Fruit fly (Drosophila melanogaster): Measurements from ENCODE around the gene CG9536.

Gene CG9536

dm6 chr2L:6508666-6509065 is 31.9 kb upstream of the CG9536 start (continued):
- TF ChIP-seq CG6654 (GFP tag; optimal IDR thresholded peaks at IDR 0.05), result no peak
- peak; percentile 45 for TF ChIP-seq CG4424 (GFP tag; optimal IDR thresholded peaks at IDR 0.05)
- no peak for TF ChIP-seq slbo (GFP tag; IDR thresholded peaks at IDR 0.05)
- TF ChIP-seq CG7556 (GFP tag; optimal IDR thresholded peaks at IDR 0.05), result peak; percentile 13
- TF ChIP-seq Oaz (GFP tag; IDR thresholded peaks at IDR 0.05), result no peak
- peak; percentile 32 for TF ChIP-seq D19A (tag; optimal IDR thresholded peaks at IDR 0.05)
- no peak for TF ChIP-seq CG8478 (optimal IDR thresholded peaks at IDR 0.05)
- TF ChIP-seq Hsf (GFP tag; optimal IDR thresholded peaks at IDR 0.05), result no peak
- TF ChIP-seq pb (GFP tag; optimal IDR thresholded peaks at IDR 0.05), result no peak
- TF ChIP-seq HLHmδ (GFP tag; optimal IDR thresholded peaks at IDR 0.05), result no peak
- no peak for TF ChIP-seq so (GFP tag; IDR thresholded peaks at IDR 0.05)
- TF ChIP-seq unpg (GFP tag; optimal IDR thresholded peaks at IDR 0.05), result peak; percentile 35
- peak; percentile 44 for TF ChIP-seq CG17359 (tag; optimal IDR thresholded peaks at IDR 0.05)
- TF ChIP-seq CG15696 (tag; optimal IDR thresholded peaks at IDR 0.05), result peak; percentile 19
- 0 out of 2 replicates have a peak, but pooled peaks have one; percentile 22 for TF ChIP-seq lmd (GFP tag; IDR thresholded peaks at IDR 0.05)
- TF ChIP-seq gcm (GFP tag; optimal IDR thresholded peaks at IDR 0.05), result peak; percentile 12
- no peak for TF ChIP-seq Six4 (GFP tag; optimal IDR thresholded peaks at IDR 0.05)
- no peak for TF ChIP-seq Nf-YB (GFP tag; optimal IDR thresholded peaks at IDR 0.05)
- TF ChIP-seq Dbx (GFP tag; IDR thresholded peaks at IDR 0.05), result no peak
- TF ChIP-seq wor (GFP tag; IDR thresholded peaks at IDR 0.05), result no peak
- TF ChIP-seq NC2β (GFP tag; optimal IDR thresholded peaks at IDR 0.05), result no peak
- TF ChIP-seq CG2678 (tag; optimal IDR thresholded peaks at IDR 0.05), result peak; percentile 40
- no peak for TF ChIP-seq CG31224 (GFP tag; IDR thresholded peaks at IDR 0.05)
- no peak for TF ChIP-seq CG10274 (GFP tag; optimal IDR thresholded peaks at IDR 0.05)
- TF ChIP-seq Lhr (GFP tag; optimal IDR thresholded peaks at IDR 0.05), result no peak
- no peak for TF ChIP-seq Sin3A (optimal IDR thresholded peaks at IDR 0.05)
- no peak for TF ChIP-seq prd (optimal IDR thresholded peaks at IDR 0.05)
- peak; percentile 69; the same call in 2 of the 3 replicates for TF ChIP-seq prd (GFP tag; IDR thresholded peaks at IDR 0.05)
- peak; percentile 45 for TF ChIP-seq CG10979 (tag; optimal IDR thresholded peaks at IDR 0.05)
- TF ChIP-seq CG15479 (GFP tag; optimal IDR thresholded peaks at IDR 0.05), result no peak
- no peak for TF ChIP-seq Hey (tag; optimal IDR thresholded peaks at IDR 0.05)
- peak; percentile 49 for TF ChIP-seq Oli (tag; optimal IDR thresholded peaks at IDR 0.05)
- no peak for TF ChIP-seq CG14965 (GFP tag; optimal IDR thresholded peaks at IDR 0.05; ENCODE audit: borderline replicate concordance)
- peak; percentile 57 for TF ChIP-seq Sox102F (GFP tag; optimal IDR thresholded peaks at IDR 0.05)
- peak; percentile 6 for TF ChIP-seq CG3407 (GFP tag; optimal IDR thresholded peaks at IDR 0.05)
- TF ChIP-seq CG3847 (GFP tag; IDR thresholded peaks at IDR 0.05), result no peak
- peak; percentile 27 for TF ChIP-seq CoRest (tag; optimal IDR thresholded peaks at IDR 0.05)
- no peak for TF ChIP-seq CG16815 (GFP tag; optimal IDR thresholded peaks at IDR 0.05)
- peak; percentile 8 for TF ChIP-seq CG9437 (GFP tag; optimal IDR thresholded peaks at IDR 0.05)
- TF ChIP-seq h (optimal IDR thresholded peaks at IDR 0.05), result no peak
- TF ChIP-seq slp2 (GFP tag; optimal IDR thresholded peaks at IDR 0.05), result no peak
- peak; percentile 34 for TF ChIP-seq lab (GFP tag; optimal IDR thresholded peaks at IDR 0.05)
- TF ChIP-seq fd96Cb (tag; optimal IDR thresholded peaks at IDR 0.05), result peak; percentile 19
- TF ChIP-seq pzg (GFP tag; optimal IDR thresholded peaks at IDR 0.05), result no peak
- no peak for TF ChIP-seq CG9817 (tag; optimal IDR thresholded peaks at IDR 0.05)
- peak; percentile 23 for TF ChIP-seq tap (tag; optimal IDR thresholded peaks at IDR 0.05)
- no peak for TF ChIP-seq CG16863 (GFP tag; optimal IDR thresholded peaks at IDR 0.05)
- TF ChIP-seq Drgx (GFP tag; IDR thresholded peaks at IDR 0.05), result peak; percentile 46; the same call in 1 of the 2 replicates
- TF ChIP-seq gt (GFP tag; IDR thresholded peaks at IDR 0.05), result no peak
- peak; percentile 13 for TF ChIP-seq CG10267 (tag; optimal IDR thresholded peaks at IDR 0.05)
- no peak for TF ChIP-seq vnd (GFP tag; IDR thresholded peaks at IDR 0.05; ENCODE audit: partially characterized antibody)
- TF ChIP-seq Xbp1 (GFP tag; optimal IDR thresholded peaks at IDR 0.05), result peak; percentile 34
